Fruit fly (Drosophila melanogaster) whole organism, embryonic: ENCODE measurements around the gene tws.
A peak's percentile ranks its signal among the peaks of the same experiment; 100 is the strongest.

Source experiments
- Blimp-1 ChIP-seq: fragments of 200-800 bp; sonication (Bioruptor generic); optimal IDR thresholded peaks from 3 replicates; lab custom pipeline; 2018; ENCODE audit warnings: missing biosample characterization, missing genetic modification characterization, mild to moderate bottlenecking, moderate library complexity, missing genetic modification reagents
- CG10366 ChIP-seq: fragments of 200-800 bp; sonication (Bioruptor generic); IDR thresholded peaks from 2 replicates; pipeline ENCODE4 v1.3.6; 2022; ENCODE audit warnings: missing biosample characterization, missing genetic modification characterization
- CG10543 ChIP-seq: fragments of 200-800 bp; sonication (Bioruptor generic); optimal IDR thresholded peaks from 3 replicates; lab custom pipeline; 2017; ENCODE audit warnings: missing biosample characterization, mild to moderate bottlenecking, missing genetic modification characterization, moderate library complexity
- CG10565 ChIP-seq: fragments of 200-800 bp; sonication (Bioruptor generic); optimal IDR thresholded peaks from 3 replicates; lab custom pipeline; 2016; ENCODE audit warnings: missing biosample characterization, mild to moderate bottlenecking, missing genetic modification characterization
- CG11085 ChIP-seq: fragments of 200-800 bp; sonication (Bioruptor generic); IDR thresholded peaks from 2 replicates; pipeline ENCODE4 v1.3.6; 2022; ENCODE audit warnings: missing biosample characterization, missing genetic modification characterization
- CG12299 ChIP-seq: fragments of 200-800 bp; sonication (Bioruptor generic); optimal IDR thresholded peaks from 2 replicates; lab custom pipeline; 2018; ENCODE audit warnings: missing biosample characterization, mild to moderate bottlenecking, missing genetic modification characterization
- CG13287 ChIP-seq: fragments of 200-800 bp; sonication (Bioruptor generic); IDR thresholded peaks from 2 replicates; pipeline ENCODE4 v1.3.6; 2022; ENCODE audit warnings: missing biosample characterization, missing genetic modification characterization; ENCODE audit not compliant: partially characterized antibody
- CG14050 ChIP-seq: fragments of 200-800 bp; sonication (Bioruptor generic); IDR thresholded peaks from 3 replicates; pipeline ENCODE4 v1.3.6; 2022; ENCODE audit warnings: missing biosample characterization, missing genetic modification characterization
- CG14441 ChIP-seq: fragments of 200-800 bp; sonication (Bioruptor generic); IDR thresholded peaks from 2 replicates; pipeline ENCODE4 v1.3.6; 2022; ENCODE audit warnings: missing biosample characterization, missing genetic modification characterization
- CG15073 ChIP-seq: fragments of 200-800 bp; sonication (Bioruptor generic); optimal IDR thresholded peaks from 2 replicates; lab custom pipeline; 2016; ENCODE audit warnings: missing biosample characterization, missing genetic modification characterization
- CG1603 ChIP-seq: fragments of 200-800 bp; sonication (Bioruptor generic); optimal IDR thresholded peaks from 2 replicates; lab custom pipeline; 2019; ENCODE audit warnings: missing biosample characterization, mild to moderate bottlenecking, missing genetic modification characterization, moderate library complexity
- CG1647 ChIP-seq: fragments of 200-800 bp; sonication (Bioruptor generic); optimal IDR thresholded peaks from 3 replicates; lab custom pipeline; 2016; ENCODE audit warnings: missing biosample characterization, missing genetic modification characterization
- CG16779 ChIP-seq: fragments of 200-800 bp; sonication (Bioruptor generic); IDR thresholded peaks from 2 replicates; pipeline ENCODE4 v1.3.6; 2022; ENCODE audit warnings: missing biosample characterization, missing genetic modification characterization
- CG30020 ChIP-seq: fragments of 200-800 bp; optimal IDR thresholded peaks from 2 replicates; lab custom pipeline; 2019; ENCODE audit warnings: missing biosample characterization, mild to moderate bottlenecking, missing genetic modification characterization, moderate library complexity
- CG3065 ChIP-seq: fragments of 200-800 bp; sonication (Bioruptor generic); optimal IDR thresholded peaks from 2 replicates; lab custom pipeline; 2016; ENCODE audit warnings: missing biosample characterization, missing genetic modification characterization
- CG6854 ChIP-seq: fragments of 200-800 bp; sonication (Bioruptor generic); optimal IDR thresholded peaks from 3 replicates; lab custom pipeline; 2017; ENCODE audit warnings: missing biosample characterization, mild to moderate bottlenecking, missing genetic modification characterization
- CG8089 ChIP-seq: fragments of 200-800 bp; sonication (Bioruptor generic); optimal IDR thresholded peaks from 3 replicates; lab custom pipeline; 2016; ENCODE audit warnings: missing biosample characterization, missing genetic modification characterization
- CG8290 ChIP-seq, 3 experiments: fragments of 200-800 bp; sonication (Bioruptor generic); optimal IDR thresholded peaks; 2 replicates each; lab custom pipeline; 2016 to 2019; ENCODE audit warnings: missing biosample characterization in 3 of 3, missing genetic modification characterization in 3 of 3, mild to moderate bottlenecking in 2 of 3, moderate library complexity in 1 of 3
- CG8359 ChIP-seq: fragments of 200-800 bp; sonication (Bioruptor generic); optimal IDR thresholded peaks from 2 replicates; lab custom pipeline; 2017; ENCODE audit warnings: missing biosample characterization, mild to moderate bottlenecking, missing genetic modification characterization, borderline replicate concordance
- Camta ChIP-seq: fragments of 200-800 bp; sonication (Bioruptor generic); optimal IDR thresholded peaks from 2 replicates; lab custom pipeline; 2016; ENCODE audit warnings: missing biosample characterization, missing genetic modification characterization
- D19B ChIP-seq: fragments of 200-800 bp; sonication (Bioruptor generic); optimal IDR thresholded peaks from 2 replicates; lab custom pipeline; 2017; ENCODE audit warnings: missing biosample characterization, mild to moderate bottlenecking, missing genetic modification characterization
- Dll ChIP-seq: fragments of 200-800 bp; sonication (Bioruptor generic); IDR thresholded peaks from 4 replicates; pipeline ENCODE4 v1.3.6; 2022; ENCODE audit warnings: missing biosample characterization, missing genetic modification characterization; ENCODE audit not compliant: partially characterized antibody
- Ets97D ChIP-seq: fragments of 200-800 bp; sonication (Bioruptor generic); optimal IDR thresholded peaks from 3 replicates; lab custom pipeline; 2016; ENCODE audit warnings: missing biosample characterization, missing genetic modification characterization
- GATAe ChIP-seq: fragments of 200-800 bp; sonication (Bioruptor generic); conservative IDR thresholded peaks from 2 replicates; pipeline ENCODE4 v1.3.6; 2022; ENCODE audit warnings: missing biosample characterization, missing genetic modification characterization
- HmgD ChIP-seq: fragments of 200-800 bp; sonication (Bioruptor generic); optimal IDR thresholded peaks from 3 replicates; lab custom pipeline; 2016; ENCODE audit warnings: missing biosample characterization, missing genetic modification characterization
- Hr3 ChIP-seq: fragments of 200-800 bp; sonication (Bioruptor generic); optimal IDR thresholded peaks from 3 replicates; lab custom pipeline; 2016; ENCODE audit warnings: missing biosample characterization, missing genetic modification characterization
- Oaz ChIP-seq: fragments of 200-800 bp; sonication (Bioruptor generic); IDR thresholded peaks from 2 replicates; pipeline ENCODE4 v1.3.6; 2022; ENCODE audit warnings: missing biosample characterization, missing genetic modification characterization
- Ravus ChIP-seq: fragments of 200-800 bp; sonication (Bioruptor generic); IDR thresholded peaks from 2 replicates; pipeline ENCODE4 v1.3.6; 2022; ENCODE audit warnings: missing biosample characterization, missing genetic modification characterization
- Side ChIP-seq: fragments of 200-800 bp; sonication (Bioruptor generic); optimal IDR thresholded peaks from 2 replicates; lab custom pipeline; 2016; ENCODE audit warnings: missing biosample characterization, missing genetic modification characterization
- Xbp1 ChIP-seq: fragments of 200-800 bp; sonication (Bioruptor generic); optimal IDR thresholded peaks from 3 replicates; lab custom pipeline; 2016; ENCODE audit warnings: missing biosample characterization, mild to moderate bottlenecking, missing genetic modification characterization
- Xrp1 ChIP-seq: fragments of 200-800 bp; sonication (Bioruptor generic); IDR thresholded peaks from 2 replicates; pipeline ENCODE4 v1.3.6; 2022; ENCODE audit warnings: missing biosample characterization, missing genetic modification characterization
- amos ChIP-seq: fragments of 200-800 bp; sonication (Bioruptor generic); IDR thresholded peaks from 2 replicates; pipeline ENCODE4 v1.3.6; 2022; ENCODE audit warnings: missing biosample characterization, missing genetic modification characterization; ENCODE audit not compliant: partially characterized antibody
- ase ChIP-seq: fragments of 200-800 bp; sonication (Bioruptor generic); IDR thresholded peaks from 3 replicates; pipeline ENCODE4 v1.3.6; 2022; ENCODE audit warnings: missing biosample characterization, missing genetic modification characterization
- ash1 ChIP-seq: fragments of 200-800 bp; sonication (Bioruptor generic); optimal IDR thresholded peaks from 2 replicates; lab custom pipeline; 2018; ENCODE audit warnings: missing biosample characterization, mild to moderate bottlenecking, missing genetic modification characterization
- btn ChIP-seq: fragments of 200-800 bp; sonication (Bioruptor generic); optimal IDR thresholded peaks from 2 replicates; lab custom pipeline; 2016; ENCODE audit warnings: missing biosample characterization, missing genetic modification characterization
- cwo ChIP-seq: fragments of 200-800 bp; sonication (Bioruptor generic); optimal IDR thresholded peaks from 3 replicates; lab custom pipeline; 2017; ENCODE audit warnings: missing biosample characterization, missing genetic modification characterization, mild to moderate bottlenecking, moderate library complexity, missing genetic modification reagents
- gro ChIP-seq: fragments of 200-800 bp; sonication (Bioruptor generic); optimal IDR thresholded peaks from 2 replicates; lab custom pipeline; 2016; ENCODE audit warnings: missing biosample characterization, missing genetic modification characterization
- hkb ChIP-seq, 2 experiments: fragments of 200-800 bp in 1 of 2; fragments of >200 bp in 1 of 2; sonication (Bioruptor generic) in 1 of 2; IDR thresholded peaks in 1 of 2; optimal IDR thresholded peaks in 1 of 2; 2 replicates each; pipeline versions ENCODE4 v1.3.6 to Lab custom; 2017 to 2022; ENCODE audit warnings: missing biosample characterization in 1 of 2, missing genetic modification characterization in 1 of 2
- nerfin-1 ChIP-seq: fragments of 200-800 bp; sonication (Bioruptor generic); optimal IDR thresholded peaks from 3 replicates; lab custom pipeline; 2019; ENCODE audit warnings: missing biosample characterization, mild to moderate bottlenecking, missing genetic modification characterization, moderate library complexity
- pho ChIP-seq: fragments of 200-800 bp; sonication (Bioruptor generic); optimal IDR thresholded peaks from 2 replicates; lab custom pipeline; 2016; ENCODE audit warnings: missing biosample characterization, missing genetic modification characterization
- prd ChIP-seq, 3 experiments: fragments of >200 bp in 2 of 3; fragments of 200-800 bp in 1 of 3; sonication (Bioruptor generic) in 1 of 3; optimal IDR thresholded peaks in 2 of 3; IDR thresholded peaks in 1 of 3; 2 replicates in 2 of 3; 3 replicates in 1 of 3; pipeline versions ENCODE4 v1.3.6 to Lab custom; 2017 to 2022; ENCODE audit warnings: missing biosample characterization in 1 of 3, missing genetic modification characterization in 1 of 3
- psq ChIP-seq: fragments of 200-800 bp; sonication (Bioruptor generic); optimal IDR thresholded peaks from 2 replicates; lab custom pipeline; 2017; ENCODE audit warnings: missing biosample characterization, missing genetic modification characterization
- schlank ChIP-seq: fragments of 200-800 bp; sonication (Bioruptor generic); optimal IDR thresholded peaks from 2 replicates; lab custom pipeline; 2018; ENCODE audit warnings: missing biosample characterization, mild to moderate bottlenecking, missing genetic modification characterization
- scrt ChIP-seq: fragments of 200-800 bp; sonication (Bioruptor generic); optimal IDR thresholded peaks from 2 replicates; lab custom pipeline; 2018; ENCODE audit warnings: missing biosample characterization, mild to moderate bottlenecking, missing genetic modification characterization, moderate library complexity
- slou ChIP-seq: fragments of 200-800 bp; sonication (Bioruptor generic); optimal IDR thresholded peaks from 3 replicates; lab custom pipeline; 2016; ENCODE audit warnings: missing biosample characterization, missing genetic modification characterization
- sr ChIP-seq: fragments of 200-800 bp; sonication (Bioruptor generic); IDR thresholded peaks from 3 replicates; pipeline ENCODE4 v1.3.6; 2022; ENCODE audit warnings: missing biosample characterization, missing genetic modification characterization
- tll ChIP-seq, 2 experiments: fragments of 200-800 bp in 1 of 2; fragments of >200 bp in 1 of 2; sonication (Bioruptor generic) in 1 of 2; optimal IDR thresholded peaks; 2 replicates each; lab custom pipeline; 2017 to 2019; ENCODE audit warnings: missing biosample characterization in 2 of 2, missing genetic modification characterization in 2 of 2, mild to moderate bottlenecking in 1 of 2, moderate library complexity in 1 of 2
- ttk ChIP-seq: fragments of 200-800 bp; sonication (Bioruptor generic); IDR thresholded peaks from 2 replicates; pipeline ENCODE4 v2.1.2; 2022; ENCODE audit warnings: missing biosample characterization, missing genetic modification characterization
- yki ChIP-seq: fragments of >200 bp; optimal IDR thresholded peaks from 3 replicates; lab custom pipeline; 2018
- zfh2 ChIP-seq: fragments of 200-800 bp; sonication (Bioruptor generic); optimal IDR thresholded peaks from 2 replicates; lab custom pipeline; 2016; ENCODE audit warnings: missing biosample characterization, missing genetic modification characterization

The tws gene

DNA sequence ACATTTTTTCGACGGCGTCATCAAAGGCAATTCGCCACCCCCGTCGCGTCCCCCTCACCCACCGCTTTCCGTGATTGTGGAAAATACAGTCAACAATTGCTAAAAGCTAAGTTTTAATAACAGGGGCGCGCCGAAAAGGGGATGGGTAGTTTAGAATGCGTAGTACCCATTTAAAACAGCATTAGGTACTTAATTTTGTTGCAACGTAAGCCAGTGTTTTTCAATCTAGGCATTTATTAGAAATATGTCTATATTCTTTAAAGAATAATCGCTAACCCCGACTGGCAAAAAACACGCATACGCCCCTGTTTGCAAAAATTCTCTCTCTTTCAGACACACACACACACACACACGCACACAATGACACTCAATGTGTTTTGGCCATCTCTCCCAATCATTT lies 54.7 kb downstream of the tws start (continued):
- TF ChIP-seq ttk (GFP tag; lab: Robert Waterston, UW) (peak; percentile 52), pho (GFP tag; lab: Kevin White, UChicago) (peak; percentile 70), Xrp1 (GFP tag; lab: Robert Waterston, UW) (peak; percentile 19; the same call in 1 of the 2 replicates), Oaz (no peak), CG14050 (no peak), schlank (peak; percentile 68), CG10543 (GFP tag; lab: Kevin White, UChicago) (no peak), CG30020 (tag; lab: Kevin White, UChicago) (no peak), btn (GFP tag; lab: Kevin White, UChicago) (no peak), Side (GFP tag; lab: Kevin White, UChicago) (no peak), sr (no peak), CG8359 (GFP tag; lab: Kevin White, UChicago) (no peak), CG16779 (GFP tag; lab: Robert Waterston, UW) (0 out of 2 replicates have a peak, but pooled peaks have one; percentile 67), Dll (GFP tag; lab: Robert Waterston, UW) (no peak), ase (no peak), CG14441 (GFP tag; lab: Robert Waterston, UW) (peak; percentile 62; the same call in 1 of the 2 replicates), CG13287 (GFP tag; lab: Robert Waterston, UW) (no peak), CG11085 (GFP tag; lab: Robert Waterston, UW) (no peak; the same call in 1 of the 2 replicates), CG8290 (GFP tag; optimal IDR thresholded peaks at IDR 0.05; lab: Kevin White, UChicago) (no peak), CG8290 (tag; optimal IDR thresholded peaks at IDR 0.05; lab: Kevin White, UChicago) (peak in 1 of 2 experiments; percentile 70), slou (GFP tag; lab: Kevin White, UChicago) (no peak), hkb (optimal IDR thresholded peaks at IDR 0.05; lab: Kevin White, UChicago) (no peak), hkb (GFP tag; IDR thresholded peaks at IDR 0.05; lab: Robert Waterston, UW) (no peak), Camta (GFP tag; lab: Kevin White, UChicago) (no peak), cwo (GFP tag; lab: Kevin White, UChicago) (peak; percentile 68), prd (optimal IDR thresholded peaks at IDR 0.05; lab: Kevin White, UChicago) (no peak), prd (GFP tag; IDR thresholded peaks at IDR 0.05; lab: Robert Waterston, UW) (peak; percentile 66), CG10366 (GFP tag; lab: Robert Waterston, UW) (peak; percentile 39; the same call in 1 of the 2 replicates), Hr3 (GFP tag; lab: Kevin White, UChicago) (no peak), GATAe (no peak), Ets97D (GFP tag; lab: Kevin White, UChicago) (no peak), gro (GFP tag; lab: Kevin White, UChicago) (peak; percentile 58), CG6854 (GFP tag; lab: Kevin White, UChicago) (no peak), CG1603 (tag; lab: Kevin White, UChicago) (no peak), scrt (GFP tag; lab: Kevin White, UChicago) (peak; percentile 51), HmgD (GFP tag; lab: Kevin White, UChicago) (no peak), tll (GFP tag; optimal IDR thresholded peaks at IDR 0.05; lab: Kevin White, UChicago) (no peak), CG1647 (GFP tag; lab: Kevin White, UChicago) (peak; percentile 57), CG3065 (GFP tag; lab: Kevin White, UChicago) (no peak), D19B (GFP tag; lab: Kevin White, UChicago) (peak; percentile 50), Ravus (GFP tag; lab: Robert Waterston, UW) (no peak), nerfin-1 (tag; lab: Kevin White, UChicago) (no peak), psq (no peak), Blimp-1 (GFP tag; lab: Kevin White, UChicago) (no peak), ash1 (GFP tag; lab: Kevin White, UChicago) (no peak), CG15073 (GFP tag; lab: Kevin White, UChicago) (no peak), yki (lab: Kevin White, UChicago) (no peak), CG12299 (tag; lab: Kevin White, UChicago) (no peak), amos (GFP tag; lab: Robert Waterston, UW) (no peak), CG10565 (GFP tag; lab: Kevin White, UChicago) (no peak), CG8089 (no peak), Xbp1 (GFP tag; lab: Kevin White, UChicago) (peak; percentile 29), zfh2 (GFP tag; lab: Kevin White, UChicago) (peak; percentile 83)
